Fruit fly (Drosophila melanogaster) whole organism, adult: ENCODE data around the gene ppk30.

ENCODE experiments used
- CG12768 ChIP-seq: fragments of 200-800 bp; sonication (Bioruptor generic); optimal IDR thresholded peaks from 2 replicates; lab custom pipeline; 2017; ENCODE audit warnings: missing biosample characterization, missing genetic modification characterization, mild to moderate bottlenecking, moderate library complexity, missing genetic modification reagents
- CG14711 ChIP-seq: fragments of 200-800 bp; sonication (Bioruptor generic); optimal IDR thresholded peaks from 2 replicates; lab custom pipeline; 2018; ENCODE audit warnings: missing biosample characterization, mild to moderate bottlenecking, missing genetic modification characterization, moderate library complexity

DNA sequence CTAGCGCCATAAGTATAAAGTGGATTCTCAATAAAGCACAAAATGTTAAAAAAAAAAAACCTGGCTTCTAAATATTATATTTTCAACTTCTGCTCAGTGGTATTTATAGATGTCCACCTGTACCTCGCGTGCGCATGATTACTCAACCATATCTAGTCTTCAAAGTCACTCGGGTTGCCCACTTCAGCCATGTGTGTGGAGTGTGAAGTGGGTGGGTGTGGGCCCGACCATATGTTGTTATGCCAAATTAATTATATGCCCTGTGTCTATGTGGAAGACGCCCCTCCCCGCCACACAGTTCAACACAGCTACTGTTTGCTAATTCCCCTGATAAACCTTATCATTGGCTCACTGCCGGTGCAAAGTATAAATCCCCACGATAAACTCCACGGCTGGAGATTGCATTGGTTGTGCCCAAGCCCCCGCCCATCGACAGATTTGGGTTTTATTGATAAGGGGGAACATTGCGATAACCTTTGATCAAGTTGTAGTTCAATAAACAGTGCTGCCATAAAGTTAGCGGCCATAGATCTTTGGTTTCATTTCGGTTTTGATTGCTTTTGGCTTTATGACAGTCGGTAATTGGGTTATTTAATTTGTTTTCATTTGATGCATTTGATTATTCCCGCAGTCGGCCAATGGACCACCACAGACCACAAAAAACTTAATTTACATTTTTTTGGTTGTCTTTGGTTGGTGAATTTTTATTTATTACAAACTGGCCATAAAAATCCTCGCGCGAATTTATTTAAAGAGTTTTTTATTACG, 48.1 kb upstream of the ppk30 start:
- TF ChIP-seq CG12768 (GFP tag; lab: Kevin White, UChicago) = no peak
- TF ChIP-seq CG14711 (tag; lab: Kevin White, UChicago) = no peak
